Worm (Caenorhabditis elegans): Measurements from ENCODE around the gene F39C12.1.

Gene F39C12.1

ce11 chrX:4809753-4810424, 43.1 kb downstream of the F39C12.1 start (continued):
- TF ChIP-seq lir-3 (tag; optimal IDR thresholded peaks at IDR 0.05; ENCODE audit: poor library complexity) (no peak), hlh-17 (GFP tag; optimal IDR thresholded peaks at IDR 0.05; ENCODE audit: borderline replicate concordance) (no peak), ceh-88 (GFP tag; IDR thresholded peaks at IDR 0.05) (no peak), mdl-1 (tag; optimal IDR thresholded peaks at IDR 0.05) (no peak), C34B4.2 (tag; optimal IDR thresholded peaks at IDR 0.05) (no peak), elt-3 (tag; optimal IDR thresholded peaks at IDR 0.05) (peak in 2 of 6 experiments; percentile 49 to 66), irx-1 (tag; optimal IDR thresholded peaks at IDR 0.05) (no peak), nhr-20 (tag; optimal IDR thresholded peaks at IDR 0.05) (peak; percentile 58), ets-5 (GFP tag; IDR thresholded peaks at IDR 0.05) (no peak), nhr-12 (tag; optimal IDR thresholded peaks at IDR 0.05) (no peak), efl-1 (optimal IDR thresholded peaks at IDR 0.05) (no peak), efl-1 (GFP tag; optimal IDR thresholded peaks at IDR 0.05 in 1 of 2) (peak in 1 of 2 experiments; percentile 83), nhr-90 (tag; optimal IDR thresholded peaks at IDR 0.05; ENCODE audit: poor library complexity) (peak; percentile 57), egl-27 (tag; optimal IDR thresholded peaks at IDR 0.05) (no peak), snu-23 (GFP tag; optimal IDR thresholded peaks at IDR 0.05) (peak; percentile 68)

- peak; percentile 99 for TF ChIP-seq blmp-1 (tag; optimal IDR thresholded peaks at IDR 0.05)
- TF ChIP-seq efl-1 (optimal IDR thresholded peaks at IDR 0.05) = no peak
- no peak for TF ChIP-seq efl-1 (GFP tag; optimal IDR thresholded peaks at IDR 0.05 in 1 of 2)
- no peak for TF ChIP-seq zag-1 (tag; optimal IDR thresholded peaks at IDR 0.05)
- no peak for TF ChIP-seq Y116A8C.19 (tag; optimal IDR thresholded peaks at IDR 0.05; ENCODE audit: borderline replicate concordance)
- peak; percentile 60 for TF ChIP-seq nhr-85 (tag)
- no peak for TF ChIP-seq ces-1 (GFP tag; optimal IDR thresholded peaks at IDR 0.05)
- TF ChIP-seq elt-3 (tag; optimal IDR thresholded peaks at IDR 0.05) = peak in 1 of 6 experiments; percentile 15
Measured at ce11 chrX:4809189-4809588, 43.8 kb downstream of the F39C12.1 start.

- no peak for TF ChIP-seq nhr-77 (tag; optimal IDR thresholded peaks at IDR 0.05)
- TF ChIP-seq pax-3 (tag; optimal IDR thresholded peaks at IDR 0.05) = no peak
- no peak for TF ChIP-seq grh-1 (GFP tag; IDR thresholded peaks at IDR 0.05)
- no peak for TF ChIP-seq efl-3 (GFP tag; optimal IDR thresholded peaks at IDR 0.05)
- no peak for TF ChIP-seq isw-1 (GFP tag; IDR thresholded peaks at IDR 0.05)
- TF ChIP-seq lin-15B (tag; optimal IDR thresholded peaks at IDR 0.05) = no peak
- no peak for TF ChIP-seq zag-1 (tag; optimal IDR thresholded peaks at IDR 0.05)
- no peak for TF ChIP-seq dpl-1 (GFP tag; optimal IDR thresholded peaks at IDR 0.05)
- TF ChIP-seq lin-13 (GFP tag; optimal IDR thresholded peaks at IDR 0.05) = peak; percentile 11
- no peak for TF ChIP-seq fkh-4 (tag; optimal IDR thresholded peaks at IDR 0.05; ENCODE audit: borderline replicate concordance)
- peak; percentile 78 for TF ChIP-seq nhr-85 (tag)
- TF ChIP-seq F16B12.6 (tag; optimal IDR thresholded peaks at IDR 0.05) = no peak
- peak in 1 of 2 experiments; percentile 29 for TF ChIP-seq lsy-2 (tag; optimal IDR thresholded peaks at IDR 0.05)
- no peak for TF ChIP-seq mef-2 (tag; optimal IDR thresholded peaks at IDR 0.05)
- no peak for TF ChIP-seq hpl-2 (GFP tag; optimal IDR thresholded peaks at IDR 0.05)
- peak; percentile 60 for TF ChIP-seq mep-1 (tag; optimal IDR thresholded peaks at IDR 0.05)
- peak; percentile 44 for TF ChIP-seq nhr-90 (tag; optimal IDR thresholded peaks at IDR 0.05; ENCODE audit: poor library complexity)
- TF ChIP-seq nhr-20 (tag; optimal IDR thresholded peaks at IDR 0.05) = peak; percentile 52
- peak in 4 of 6 experiments; percentile 41 to 64 (median 48) for TF ChIP-seq elt-3 (tag; optimal IDR thresholded peaks at IDR 0.05)
- TF ChIP-seq blmp-1 (tag; optimal IDR thresholded peaks at IDR 0.05) = peak; percentile 19
- no peak for TF ChIP-seq unc-30 (tag; optimal IDR thresholded peaks at IDR 0.05)
- no peak for TF ChIP-seq lin-39 (tag; optimal IDR thresholded peaks at IDR 0.05)
- no peak for TF ChIP-seq nhr-11 (tag; optimal IDR thresholded peaks at IDR 0.05)
- TF ChIP-seq nhr-19 (GFP tag; conservative IDR thresholded peaks at IDR 0.05) = no peak
- TF ChIP-seq C34B4.2 (tag; optimal IDR thresholded peaks at IDR 0.05) = no peak
- TF ChIP-seq xbp-1 (tag; optimal IDR thresholded peaks at IDR 0.05) = no peak
- TF ChIP-seq unc-86 (tag; optimal IDR thresholded peaks at IDR 0.05) = no peak
- no peak for TF ChIP-seq efl-1 (optimal IDR thresholded peaks at IDR 0.05)
- peak in 1 of 2 experiments; percentile 78 for TF ChIP-seq efl-1 (GFP tag; optimal IDR thresholded peaks at IDR 0.05 in 1 of 2)
- peak; percentile 33 for TF ChIP-seq nhr-71 (tag; optimal IDR thresholded peaks at IDR 0.05)
- no peak for TF ChIP-seq Y116A8C.19 (tag; optimal IDR thresholded peaks at IDR 0.05; ENCODE audit: borderline replicate concordance)
- TF ChIP-seq ceh-88 (GFP tag; IDR thresholded peaks at IDR 0.05) = no peak
- no peak for TF ChIP-seq lin-35 (GFP tag; optimal IDR thresholded peaks at IDR 0.05)
- no peak for TF ChIP-seq aly-2 (tag; optimal IDR thresholded peaks at IDR 0.05)
- no peak for TF ChIP-seq mab-9 (GFP tag; IDR thresholded peaks at IDR 0.05)
- no peak for TF ChIP-seq ztf-4 (tag; optimal IDR thresholded peaks at IDR 0.05)
- peak; percentile 62 for TF ChIP-seq snu-23 (GFP tag; optimal IDR thresholded peaks at IDR 0.05)
- TF ChIP-seq ceh-63 (GFP tag; optimal IDR thresholded peaks at IDR 0.05) = no peak
Measured at ce11 chrX:4808737-4809136, 44.3 kb downstream of the F39C12.1 start.

Data from whole organism, L1 larva.